Worm (Caenorhabditis elegans) whole organism, early embryonic: ENCODE results near the gene zyg-8.

ENCODE experiments used
- B0310.2 ChIP-seq: sonication (generic microtip); optimal IDR thresholded peaks from 2 replicates; lab custom pipeline; 2016; ENCODE audit warnings: mild to moderate bottlenecking, missing genetic modification characterization, missing compliant biosample characterization
- F13C5.2 ChIP-seq: sonication (generic microtip); optimal IDR thresholded peaks from 2 replicates; lab custom pipeline; 2017; ENCODE audit warnings: mild to moderate bottlenecking, missing genetic modification characterization, inconsistent platforms, missing compliant biosample characterization
- aly-1 ChIP-seq: sonication (generic microtip); optimal IDR thresholded peaks from 2 replicates; lab custom pipeline; 2016; ENCODE audit warnings: missing genetic modification characterization, missing compliant biosample characterization
- ama-1 ChIP-seq: fragments of 150-350 bp; optimal IDR thresholded peaks from 2 replicates; lab custom pipeline; 2014
- ceh-13 ChIP-seq: fragments of 200-800 bp; sonication (Bioruptor generic); optimal IDR thresholded peaks from 2 replicates; lab custom pipeline; 2018; ENCODE audit warnings: mild to moderate bottlenecking, missing genetic modification characterization, missing compliant biosample characterization
- ceh-36 ChIP-seq: sonication (generic microtip); optimal IDR thresholded peaks from 2 replicates; lab custom pipeline; 2016; ENCODE audit warnings: missing genetic modification characterization, inconsistent platforms, missing compliant biosample characterization
- ets-7 ChIP-seq: sonication (generic microtip); optimal IDR thresholded peaks from 2 replicates; lab custom pipeline; 2016; ENCODE audit warnings: missing genotype, missing genetic modification characterization, missing compliant biosample characterization
- flt-1 ChIP-seq: fragments of 200-800 bp; sonication (Bioruptor generic); IDR thresholded peaks from 2 replicates; pipeline ENCODE4 v1.3.6; 2022; ENCODE audit warnings: missing genetic modification characterization, missing compliant biosample characterization
- hmbx-1 ChIP-seq: sonication (generic microtip); optimal IDR thresholded peaks from 2 replicates; lab custom pipeline; 2016; ENCODE audit warnings: mild to moderate bottlenecking, missing genetic modification characterization, missing compliant biosample characterization
- hmg-4 ChIP-seq: fragments of 200-800 bp; sonication (Bioruptor generic); optimal IDR thresholded peaks from 2 replicates; lab custom pipeline; 2018; ENCODE audit warnings: mild to moderate bottlenecking, missing genetic modification characterization, missing compliant biosample characterization
- hnd-1 ChIP-seq: sonication (generic microtip); optimal IDR thresholded peaks from 2 replicates; lab custom pipeline; 2016; ENCODE audit warnings: missing genetic modification characterization, missing compliant biosample characterization
- pes-1 ChIP-seq: fragments of 200-800 bp; sonication (Bioruptor generic); IDR thresholded peaks from 2 replicates; pipeline ENCODE4 v1.3.6; 2022; ENCODE audit warnings: missing genetic modification reagents, missing genetic modification characterization, missing compliant biosample characterization
- scrt-1 ChIP-seq: fragments of 200-800 bp; sonication (Bioruptor generic); IDR thresholded peaks from 2 replicates; pipeline ENCODE4 v1.3.6; 2022; ENCODE audit warnings: missing genetic modification characterization, missing compliant biosample characterization
- sea-1 ChIP-seq: fragments of 200-800 bp; sonication (Bioruptor generic); conservative IDR thresholded peaks from 2 replicates; pipeline ENCODE4 v1.3.6; 2022; ENCODE audit warnings: missing genetic modification characterization, missing compliant biosample characterization
- tbx-11 ChIP-seq: fragments of 200-800 bp; sonication (Bioruptor generic); IDR thresholded peaks from 2 replicates; pipeline ENCODE4 v1.3.6; 2022; ENCODE audit warnings: missing genetic modification characterization, missing compliant biosample characterization
- tbx-37 ChIP-seq: fragments of 200-800 bp; sonication (Bioruptor generic); conservative IDR thresholded peaks from 2 replicates; pipeline ENCODE4 v1.3.6; 2022; ENCODE audit warnings: missing genetic modification reagents, missing genetic modification characterization, missing compliant biosample characterization
- tra-4 ChIP-seq: sonication (generic microtip); optimal IDR thresholded peaks from 2 replicates; lab custom pipeline; 2017; ENCODE audit warnings: missing genetic modification characterization, missing compliant biosample characterization

zyg-8 gene

DNA sequence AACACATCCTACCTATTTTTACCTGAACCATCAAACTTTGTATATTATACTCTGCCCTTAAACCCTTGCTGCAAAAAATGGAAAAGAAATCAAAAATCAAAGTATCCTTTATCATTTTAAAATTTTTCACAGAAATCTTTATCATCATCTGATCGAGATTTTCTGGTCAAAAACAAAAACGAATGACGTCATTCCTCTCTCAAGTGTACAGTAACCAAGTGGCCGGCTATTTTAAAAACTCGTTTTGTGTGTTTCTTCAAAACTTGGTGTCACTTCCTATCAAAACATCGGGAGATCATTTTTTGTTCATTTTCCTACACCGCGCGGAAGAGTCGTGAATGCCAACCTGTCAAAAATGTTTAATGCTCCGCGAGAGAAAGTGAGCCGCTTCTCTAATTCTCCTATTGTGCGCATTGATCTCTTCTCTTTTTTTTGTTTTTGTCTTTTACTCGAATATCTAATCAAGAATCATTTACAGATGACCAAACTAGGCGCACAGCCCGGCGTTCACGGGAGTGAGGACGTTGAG, 41.4 kb upstream of the zyg-8 start, which contains the start of gene brp-1:
brp-1 (plus strand) TSS at position 479 of the 529 bp plus-strand sequence.
- TF ChIP-seq aly-1 (tag; lab: Kevin White, UChicago) = no peak
- TF ChIP-seq ceh-13 (GFP tag; lab: Kevin White, UChicago) = no peak
- TF ChIP-seq tra-4 (tag; lab: Kevin White, UChicago) = no peak

DNA sequence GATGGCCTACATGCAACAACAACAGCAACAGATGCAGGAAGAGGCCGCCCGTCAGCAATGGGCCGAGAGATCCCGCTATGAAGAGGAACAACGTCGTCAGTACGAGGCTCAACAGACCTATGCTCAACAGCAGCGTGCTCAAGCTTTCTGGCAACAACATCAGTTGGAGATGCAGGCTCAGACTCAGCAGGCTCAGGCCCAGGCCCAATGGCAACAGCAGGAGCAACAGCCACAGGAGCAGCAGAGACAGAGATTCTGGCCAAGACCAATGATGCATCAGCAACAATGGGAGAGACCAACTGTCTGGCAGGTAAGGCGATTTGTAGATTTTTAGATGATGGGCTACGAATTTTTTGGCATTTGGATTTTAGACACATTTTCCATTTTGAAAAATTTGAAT, 39.2 kb upstream of the zyg-8 start:
- TF ChIP-seq scrt-1 = no peak
- TF ChIP-seq ceh-36 (tag; lab: Kevin White, UChicago) = no peak
- TF ChIP-seq F13C5.2 (tag; lab: Kevin White, UChicago) = no peak
- TF ChIP-seq hmg-4 (GFP tag; lab: Kevin White, UChicago) = no peak
- no peak for TF ChIP-seq hnd-1 (tag; lab: Kevin White, UChicago)

DNA sequence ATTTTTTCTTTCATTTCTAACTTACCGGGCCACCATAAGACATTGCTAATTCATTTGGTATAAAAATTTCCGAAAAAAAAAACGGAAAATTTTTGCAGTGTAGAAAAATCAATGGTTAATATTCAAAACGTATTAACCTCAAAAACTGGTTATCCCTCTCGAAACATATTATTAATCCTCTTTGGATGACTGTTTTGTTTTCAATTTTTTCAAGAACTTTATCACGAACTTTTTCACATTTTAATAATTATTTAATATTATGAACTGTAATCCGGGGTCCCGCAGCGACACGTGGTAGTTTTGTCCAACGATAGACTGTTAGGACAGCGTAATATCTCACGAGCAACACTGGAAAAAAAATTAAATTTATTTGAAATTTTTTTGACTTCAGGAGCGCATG, 32.7 kb upstream of the zyg-8 start, which contains the start of gene Y79H2A.12:
Y79H2A.12 (minus strand) TSS at position 101 of the 400 bp plus-strand sequence.
- TF ChIP-seq hmbx-1 (no peak), ama-1 (no peak), pes-1 (GFP tag; lab: Robert Waterston, UW) (no peak), scrt-1 (no peak), aly-1 (tag; lab: Kevin White, UChicago) (no peak), flt-1 (GFP tag; lab: Robert Waterston, UW) (no peak), ceh-36 (tag; lab: Kevin White, UChicago) (no peak), F13C5.2 (tag; lab: Kevin White, UChicago) (no peak), ets-7 (tag; lab: Kevin White, UChicago) (no peak), tbx-37 (GFP tag; lab: Robert Waterston, UW) (no peak), tbx-11 (no peak), hmg-4 (GFP tag; lab: Kevin White, UChicago) (no peak), sea-1 (GFP tag; lab: Robert Waterston, UW) (no peak), hnd-1 (tag; lab: Kevin White, UChicago) (no peak), B0310.2 (tag; lab: Kevin White, UChicago) (no peak), ceh-13 (GFP tag; lab: Kevin White, UChicago) (no peak), tra-4 (tag; lab: Kevin White, UChicago) (no peak)

DNA sequence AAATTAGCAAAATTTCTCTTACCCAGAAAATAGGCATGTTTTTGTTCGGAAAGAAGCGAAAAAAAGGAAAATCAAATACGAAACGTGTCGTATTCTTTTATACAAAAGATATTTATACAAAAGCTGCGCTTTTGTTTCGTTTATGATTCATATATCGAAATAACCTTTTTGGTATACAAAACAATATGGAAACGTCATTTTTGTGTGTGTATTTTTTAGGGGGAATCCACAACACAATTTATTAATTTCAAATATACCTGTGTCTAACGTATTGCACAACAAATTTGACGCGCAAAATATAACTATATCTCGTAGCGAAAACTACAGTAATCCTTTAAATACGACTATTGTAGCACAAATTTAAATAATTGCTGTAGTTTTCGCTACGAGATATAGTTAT, 30.8 kb upstream of the zyg-8 start, which contains the start of gene Y79H2A.2:
Y79H2A.2 (minus strand) TSS at position 101 of the 400 bp plus-strand sequence.
- no peak for TF ChIP-seq B0310.2 (tag; lab: Kevin White, UChicago)
- no peak for TF ChIP-seq ceh-36 (tag; lab: Kevin White, UChicago)
- no peak for TF ChIP-seq tra-4 (tag; lab: Kevin White, UChicago)
- TF ChIP-seq hnd-1 (tag; lab: Kevin White, UChicago) = no peak
- no peak for TF ChIP-seq sea-1 (GFP tag; lab: Robert Waterston, UW)
- TF ChIP-seq ama-1 = no peak
- no peak for TF ChIP-seq ceh-13 (GFP tag; lab: Kevin White, UChicago)
- TF ChIP-seq aly-1 (tag; lab: Kevin White, UChicago) = no peak
- TF ChIP-seq scrt-1 = no peak
- no peak for TF ChIP-seq hmg-4 (GFP tag; lab: Kevin White, UChicago)
- no peak for TF ChIP-seq flt-1 (GFP tag; lab: Robert Waterston, UW)
- no peak for TF ChIP-seq F13C5.2 (tag; lab: Kevin White, UChicago)
- no peak for TF ChIP-seq ets-7 (tag; lab: Kevin White, UChicago)

DNA sequence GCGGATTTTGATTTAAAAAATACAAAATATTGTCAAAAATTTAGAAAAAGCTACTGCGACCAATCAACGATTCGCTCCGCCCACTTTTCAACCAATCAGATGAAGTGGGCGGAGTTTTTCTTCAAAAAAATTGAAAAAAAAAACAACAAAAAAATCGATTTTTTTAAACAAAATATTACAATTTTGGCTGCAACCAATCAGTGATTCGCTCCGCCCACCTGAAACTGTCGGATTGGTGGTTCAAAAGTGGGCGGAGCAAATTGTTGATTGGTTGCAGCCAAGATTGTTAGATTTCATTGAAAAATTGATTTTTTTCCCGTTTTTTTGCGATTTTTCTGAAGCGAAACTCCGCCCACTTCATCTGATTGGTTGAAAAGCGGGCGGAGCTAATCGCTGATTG, 28.3 kb upstream of the zyg-8 start:
- TF ChIP-seq B0310.2 (tag; lab: Kevin White, UChicago) = no peak
- TF ChIP-seq ama-1 = no peak
- TF ChIP-seq hnd-1 (tag; lab: Kevin White, UChicago) = no peak
- TF ChIP-seq hmbx-1 = no peak
- TF ChIP-seq flt-1 (GFP tag; lab: Robert Waterston, UW) = no peak

DNA sequence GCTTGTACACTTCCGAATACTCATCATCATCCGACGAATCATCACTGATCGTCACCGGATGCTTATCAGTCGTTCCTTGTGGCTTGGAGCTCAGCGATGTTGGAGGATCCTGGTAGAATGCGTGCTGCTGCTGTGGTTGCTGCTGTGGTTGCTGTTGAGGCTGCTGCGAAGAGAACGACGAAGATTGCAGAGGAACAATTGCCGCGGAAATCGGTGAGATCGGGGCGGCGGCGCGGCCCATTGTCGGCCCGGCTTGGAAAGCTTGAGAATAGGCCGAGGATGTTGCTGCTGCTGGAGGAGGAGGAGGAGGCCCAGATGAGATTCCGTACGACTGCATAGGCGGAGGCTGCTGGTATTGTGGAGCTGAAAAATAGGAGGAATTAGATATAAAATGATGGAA, 27.2 kb upstream of the zyg-8 start:
- no peak for TF ChIP-seq flt-1 (GFP tag; lab: Robert Waterston, UW)
- no peak for TF ChIP-seq F13C5.2 (tag; lab: Kevin White, UChicago)
- TF ChIP-seq hnd-1 (tag; lab: Kevin White, UChicago) = no peak
- TF ChIP-seq ceh-36 (tag; lab: Kevin White, UChicago) = no peak
- TF ChIP-seq scrt-1 = no peak
- no peak for TF ChIP-seq ama-1
- TF ChIP-seq tbx-37 (GFP tag; lab: Robert Waterston, UW) = no peak
- no peak for TF ChIP-seq tbx-11
- no peak for TF ChIP-seq ets-7 (tag; lab: Kevin White, UChicago)
- TF ChIP-seq hmg-4 (GFP tag; lab: Kevin White, UChicago) = no peak
- no peak for TF ChIP-seq sea-1 (GFP tag; lab: Robert Waterston, UW)
- TF ChIP-seq tra-4 (tag; lab: Kevin White, UChicago) = no peak
- no peak for TF ChIP-seq ceh-13 (GFP tag; lab: Kevin White, UChicago)
- no peak for TF ChIP-seq aly-1 (tag; lab: Kevin White, UChicago)
- TF ChIP-seq hmbx-1 = no peak
- TF ChIP-seq B0310.2 (tag; lab: Kevin White, UChicago) = no peak

DNA sequence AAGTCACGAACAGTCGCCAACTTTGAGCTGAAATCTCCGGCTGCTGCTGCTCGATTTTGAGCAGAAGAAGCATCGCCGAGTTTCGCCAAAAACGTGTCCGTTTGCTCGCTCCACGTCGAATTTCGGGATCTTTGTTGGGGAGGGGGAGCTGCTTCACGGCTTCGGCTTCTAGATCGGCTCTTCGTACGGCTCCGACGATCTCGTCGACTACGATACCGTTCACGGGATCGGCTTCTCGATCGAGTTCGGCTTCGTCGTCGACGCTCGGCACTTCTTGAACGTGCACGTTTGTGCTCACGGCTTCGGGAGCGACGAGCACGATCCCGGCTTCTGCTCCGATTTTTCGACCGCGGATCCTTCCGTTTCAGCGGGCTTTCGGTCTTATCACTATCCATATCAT, 24.3 kb upstream of the zyg-8 start:
- no peak for TF ChIP-seq ets-7 (tag; lab: Kevin White, UChicago)
- no peak for TF ChIP-seq B0310.2 (tag; lab: Kevin White, UChicago)
- no peak for TF ChIP-seq ama-1
- TF ChIP-seq tbx-37 (GFP tag; lab: Robert Waterston, UW) = no peak
- TF ChIP-seq sea-1 (GFP tag; lab: Robert Waterston, UW) = no peak
- no peak for TF ChIP-seq flt-1 (GFP tag; lab: Robert Waterston, UW)
- TF ChIP-seq F13C5.2 (tag; lab: Kevin White, UChicago) = no peak
- no peak for TF ChIP-seq aly-1 (tag; lab: Kevin White, UChicago)
- TF ChIP-seq pes-1 (GFP tag; lab: Robert Waterston, UW) = no peak
- no peak for TF ChIP-seq ceh-36 (tag; lab: Kevin White, UChicago)
- TF ChIP-seq hnd-1 (tag; lab: Kevin White, UChicago) = no peak
- no peak for TF ChIP-seq tra-4 (tag; lab: Kevin White, UChicago)
- no peak for TF ChIP-seq hmbx-1
- TF ChIP-seq hmg-4 (GFP tag; lab: Kevin White, UChicago) = no peak
- no peak for TF ChIP-seq ceh-13 (GFP tag; lab: Kevin White, UChicago)
- no peak for TF ChIP-seq tbx-11
- no peak for TF ChIP-seq scrt-1
